Fruit fly (Drosophila melanogaster) whole organism, embryonic: Measurements from ENCODE around the gene tok.

ENCODE experiments used
- CG10565 ChIP-seq: fragments of 200-800 bp; sonication (Bioruptor generic); optimal IDR thresholded peaks from 3 replicates; lab custom pipeline; 2016; ENCODE audit warnings: missing biosample characterization, mild to moderate bottlenecking, missing genetic modification characterization
- CG13123 ChIP-seq: fragments of 200-800 bp; sonication (Bioruptor generic); optimal IDR thresholded peaks from 2 replicates; lab custom pipeline; 2016; ENCODE audit warnings: missing biosample characterization, missing genetic modification characterization
- CG14710 ChIP-seq: fragments of 200-800 bp; sonication (Bioruptor generic); optimal IDR thresholded peaks from 3 replicates; lab custom pipeline; 2019; ENCODE audit warnings: missing biosample characterization, mild to moderate bottlenecking, missing genetic modification characterization, moderate library complexity
- CG15479 ChIP-seq: fragments of 200-800 bp; sonication (Bioruptor generic); optimal IDR thresholded peaks from 3 replicates; lab custom pipeline; 2019; ENCODE audit warnings: missing biosample characterization, mild to moderate bottlenecking, missing genetic modification characterization, moderate library complexity
- CG16779 ChIP-seq: fragments of 200-800 bp; sonication (Bioruptor generic); IDR thresholded peaks from 2 replicates; pipeline ENCODE4 v1.3.6; 2022; ENCODE audit warnings: missing biosample characterization, missing genetic modification characterization
- CG17328 ChIP-seq: fragments of 200-800 bp; sonication (Bioruptor generic); IDR thresholded peaks from 2 replicates; pipeline ENCODE4 v1.3.6; 2022; ENCODE audit warnings: missing biosample characterization, missing genetic modification characterization
- CG2199 ChIP-seq: fragments of 200-800 bp; sonication (Bioruptor generic); IDR thresholded peaks from 3 replicates; pipeline ENCODE4 v1.3.6; 2022; ENCODE audit warnings: missing biosample characterization, missing genetic modification characterization
- CG2202 ChIP-seq: fragments of 200-800 bp; sonication (Bioruptor generic); optimal IDR thresholded peaks from 2 replicates; lab custom pipeline; 2018; ENCODE audit warnings: missing biosample characterization, mild to moderate bottlenecking, missing genetic modification characterization
- CG3065 ChIP-seq: fragments of 200-800 bp; sonication (Bioruptor generic); optimal IDR thresholded peaks from 2 replicates; lab custom pipeline; 2016; ENCODE audit warnings: missing biosample characterization, missing genetic modification characterization
- CG31224 ChIP-seq: fragments of 200-800 bp; sonication (Bioruptor generic); IDR thresholded peaks from 2 replicates; pipeline ENCODE4 v1.3.6; 2022; ENCODE audit warnings: missing biosample characterization, missing genetic modification characterization
- CG3838 ChIP-seq: fragments of 200-800 bp; sonication (Bioruptor generic); optimal IDR thresholded peaks from 3 replicates; lab custom pipeline; 2016; ENCODE audit warnings: missing biosample characterization, missing genetic modification characterization
- CG4617 ChIP-seq: fragments of 200-800 bp; sonication (Bioruptor generic); optimal IDR thresholded peaks from 3 replicates; lab custom pipeline; 2016; ENCODE audit warnings: missing biosample characterization, missing genetic modification characterization, borderline replicate concordance
- CG6654 ChIP-seq: fragments of 200-800 bp; sonication (Bioruptor generic); optimal IDR thresholded peaks from 2 replicates; lab custom pipeline; 2017; ENCODE audit warnings: missing biosample characterization, mild to moderate bottlenecking, missing genetic modification characterization
- CG6813 ChIP-seq: fragments of 200-800 bp; sonication (Bioruptor generic); optimal IDR thresholded peaks from 2 replicates; lab custom pipeline; 2017; ENCODE audit warnings: missing biosample characterization, missing genetic modification characterization, mild to moderate bottlenecking, moderate library complexity, missing genetic modification reagents
- CG8944 ChIP-seq: fragments of 200-800 bp; sonication (Bioruptor generic); optimal IDR thresholded peaks from 3 replicates; lab custom pipeline; 2016; ENCODE audit warnings: missing biosample characterization, missing genetic modification characterization
- CG9437 ChIP-seq: fragments of 200-800 bp; sonication (Bioruptor generic); optimal IDR thresholded peaks from 2 replicates; lab custom pipeline; 2018; ENCODE audit warnings: missing biosample characterization, mild to moderate bottlenecking, missing genetic modification characterization
- D ChIP-seq, 2 experiments: fragments of 200-800 bp in 1 of 2; fragments of >200 bp in 1 of 2; sonication (Bioruptor generic) in 1 of 2; optimal IDR thresholded peaks; 2 replicates in 1 of 2; 3 replicates in 1 of 2; lab custom pipeline; 2017; ENCODE audit warnings: mild to moderate bottlenecking in 1 of 2, missing biosample characterization in 1 of 2, missing genetic modification characterization in 1 of 2, missing genetic modification reagents in 1 of 2
- Dad ChIP-seq: fragments of 200-800 bp; sonication (Bioruptor generic); optimal IDR thresholded peaks from 3 replicates; lab custom pipeline; 2016; ENCODE audit warnings: missing biosample characterization, missing genetic modification characterization
- Ets65A ChIP-seq: fragments of 200-800 bp; sonication (Bioruptor generic); peaks from one replicate; lab custom pipeline; 2016; ENCODE audit warnings: missing biosample characterization, missing genetic modification characterization
- Gug ChIP-seq: fragments of 200-800 bp; sonication (Bioruptor generic); IDR thresholded peaks from 4 replicates; pipeline ENCODE4 v1.3.6; 2022; ENCODE audit warnings: missing biosample characterization, missing genetic modification characterization
- H15 ChIP-seq: fragments of 200-800 bp; sonication (Bioruptor generic); IDR thresholded peaks from 3 replicates; pipeline ENCODE4 v1.3.6; 2022; ENCODE audit warnings: missing biosample characterization, missing genetic modification characterization
- HmgZ ChIP-seq: fragments of 200-800 bp; sonication (Bioruptor generic); optimal IDR thresholded peaks from 2 replicates; lab custom pipeline; 2018; ENCODE audit warnings: missing biosample characterization, mild to moderate bottlenecking, missing genetic modification characterization
- Lim3 ChIP-seq: fragments of 200-800 bp; sonication (Bioruptor generic); IDR thresholded peaks from 2 replicates; pipeline ENCODE4 v1.3.6; 2022; ENCODE audit warnings: missing biosample characterization, missing genetic modification characterization
- Med ChIP-seq: fragments of 200-800 bp; sonication (Bioruptor generic); peaks from one replicate; lab custom pipeline; 2016; ENCODE audit warnings: missing biosample characterization, missing genetic modification characterization, mild to moderate bottlenecking, inconsistent platforms, moderate library complexity
- Oli ChIP-seq: fragments of 200-800 bp; sonication (Bioruptor generic); optimal IDR thresholded peaks from 2 replicates; lab custom pipeline; 2018; ENCODE audit warnings: missing biosample characterization, mild to moderate bottlenecking, missing genetic modification characterization, moderate library complexity
- Rfx ChIP-seq: fragments of 200-800 bp; sonication (Bioruptor generic); IDR thresholded peaks from 2 replicates; pipeline ENCODE4 v1.3.6; 2022; ENCODE audit warnings: missing biosample characterization, missing genetic modification characterization
- Rx ChIP-seq: fragments of 200-800 bp; sonication (Bioruptor generic); IDR thresholded peaks from 2 replicates; pipeline ENCODE4 v1.3.6; 2022; ENCODE audit warnings: missing biosample characterization, missing genetic modification characterization
- Xbp1 ChIP-seq: fragments of 200-800 bp; sonication (Bioruptor generic); optimal IDR thresholded peaks from 3 replicates; lab custom pipeline; 2016; ENCODE audit warnings: missing biosample characterization, mild to moderate bottlenecking, missing genetic modification characterization
- ap ChIP-seq: fragments of 200-800 bp; sonication (Bioruptor generic); IDR thresholded peaks from 2 replicates; pipeline ENCODE4 v1.3.6; 2022; ENCODE audit warnings: missing biosample characterization, missing genetic modification characterization
- cad ChIP-seq: fragments of >200 bp; optimal IDR thresholded peaks from 2 replicates; lab custom pipeline; 2017; ENCODE audit warnings: missing biosample characterization, missing genetic modification characterization
- chif ChIP-seq, 2 experiments: fragments of 200-800 bp; sonication (Bioruptor generic); optimal IDR thresholded peaks; 3 replicates each; lab custom pipeline; 2016; ENCODE audit warnings: missing biosample characterization in 2 of 2, missing genetic modification characterization in 2 of 2
- dmrt99B ChIP-seq: fragments of 200-800 bp; sonication (Bioruptor generic); optimal IDR thresholded peaks from 2 replicates; lab custom pipeline; 2018; ENCODE audit warnings: missing biosample characterization, mild to moderate bottlenecking, missing genetic modification characterization, moderate library complexity
- esg ChIP-seq: fragments of 200-800 bp; sonication (Bioruptor generic); conservative IDR thresholded peaks from 2 replicates; pipeline ENCODE4 v1.3.6; 2022; ENCODE audit warnings: missing biosample characterization, missing genetic modification characterization
- her ChIP-seq: fragments of 200-800 bp; sonication (Bioruptor generic); optimal IDR thresholded peaks from 2 replicates; lab custom pipeline; 2016; ENCODE audit warnings: missing biosample characterization, missing genetic modification characterization
- hth ChIP-seq: fragments of >200 bp; optimal IDR thresholded peaks from 2 replicates; lab custom pipeline; 2017; ENCODE audit warnings: inconsistent platforms
- ind ChIP-seq: fragments of 200-800 bp; sonication (Bioruptor generic); optimal IDR thresholded peaks from 3 replicates; lab custom pipeline; 2016; ENCODE audit warnings: missing biosample characterization, missing genetic modification characterization
- jigr1 ChIP-seq: fragments of 200-800 bp; sonication (Bioruptor generic); IDR thresholded peaks from 3 replicates; pipeline ENCODE4 v1.3.6; 2022; ENCODE audit warnings: missing biosample characterization, missing genetic modification characterization
- kni ChIP-seq: fragments of 200-800 bp; sonication (Bioruptor generic); optimal IDR thresholded peaks from 3 replicates; lab custom pipeline; 2017; ENCODE audit warnings: mild to moderate bottlenecking, missing biosample characterization, missing genetic modification reagents, missing genetic modification characterization
- lilli ChIP-seq: fragments of 200-800 bp; sonication (Bioruptor generic); optimal IDR thresholded peaks from 3 replicates; lab custom pipeline; 2016; ENCODE audit warnings: missing biosample characterization, missing genetic modification characterization
- mam ChIP-seq: fragments of 200-800 bp; sonication (Bioruptor generic); optimal IDR thresholded peaks from 3 replicates; lab custom pipeline; 2016; ENCODE audit warnings: missing biosample characterization, missing genetic modification characterization
- odd ChIP-seq: fragments of 200-800 bp; sonication (Bioruptor generic); optimal IDR thresholded peaks from 2 replicates; lab custom pipeline; 2017; ENCODE audit warnings: missing biosample characterization, mild to moderate bottlenecking, missing genetic modification characterization
- pb ChIP-seq: fragments of 200-800 bp; sonication (Bioruptor generic); optimal IDR thresholded peaks from 3 replicates; lab custom pipeline; 2016; ENCODE audit warnings: missing biosample characterization, missing genetic modification characterization
- prd ChIP-seq, 3 experiments: fragments of >200 bp in 2 of 3; fragments of 200-800 bp in 1 of 3; sonication (Bioruptor generic) in 1 of 3; optimal IDR thresholded peaks in 2 of 3; IDR thresholded peaks in 1 of 3; 2 replicates in 2 of 3; 3 replicates in 1 of 3; pipeline versions ENCODE4 v1.3.6 to Lab custom; 2017 to 2022; ENCODE audit warnings: missing biosample characterization in 1 of 3, missing genetic modification characterization in 1 of 3
- shn ChIP-seq: fragments of 200-800 bp; sonication (Bioruptor generic); optimal IDR thresholded peaks from 3 replicates; lab custom pipeline; 2016; ENCODE audit warnings: missing biosample characterization, missing genetic modification characterization
- slou ChIP-seq: fragments of 200-800 bp; sonication (Bioruptor generic); optimal IDR thresholded peaks from 3 replicates; lab custom pipeline; 2016; ENCODE audit warnings: missing biosample characterization, missing genetic modification characterization
- ssp ChIP-seq: fragments of 200-800 bp; sonication (Bioruptor generic); IDR thresholded peaks from 2 replicates; pipeline ENCODE4 v1.3.6; 2022; ENCODE audit warnings: missing biosample characterization, missing genetic modification characterization
- tio ChIP-seq: fragments of 200-800 bp; sonication (Bioruptor generic); optimal IDR thresholded peaks from 2 replicates; lab custom pipeline; 2017; ENCODE audit warnings: missing biosample characterization, missing genetic modification characterization, inconsistent platforms
- wor ChIP-seq: fragments of 200-800 bp; sonication (Bioruptor generic); IDR thresholded peaks from 2 replicates; pipeline ENCODE4 v1.3.6; 2022; ENCODE audit warnings: missing biosample characterization, missing genetic modification characterization

tok gene

dm6 chr3R:24749055-24749992 lies 29.8 kb downstream of the tok start, which contains the start of gene tld (continued):
- no peak for TF ChIP-seq CG31224 (GFP tag; lab: Robert Waterston, UW)
- TF ChIP-seq CG15479 (GFP tag; lab: Kevin White, UChicago), result peak; percentile 54
- no peak for TF ChIP-seq shn (GFP tag; lab: Kevin White, UChicago)
- peak; percentile 44 for TF ChIP-seq CG3065 (GFP tag; lab: Kevin White, UChicago)

dm6 chr3R:24753561-24754027 lies 34.1 kb downstream of the tok start, which contains the start of gene asp:
TSS of gene asp (plus strand) at chr3R:24753849.
- TF ChIP-seq CG6654 (GFP tag; lab: Kevin White, UChicago) (no peak), Dad (GFP tag; lab: Kevin White, UChicago) (no peak), mam (GFP tag; lab: Kevin White, UChicago) (peak; percentile 4), CG14710 (peak; percentile 73), CG13123 (GFP tag; lab: Kevin White, UChicago) (no peak), CG16779 (GFP tag; lab: Robert Waterston, UW) (no peak), jigr1 (GFP tag; lab: Robert Waterston, UW) (no peak), cad (GFP tag; lab: Kevin White, UChicago) (no peak), ap (GFP tag; lab: Robert Waterston, UW) (no peak), CG4617 (GFP tag; lab: Kevin White, UChicago) (no peak), hth (no peak), her (GFP tag; lab: Kevin White, UChicago) (no peak), CG10565 (GFP tag; lab: Kevin White, UChicago) (no peak), Rx (GFP tag; lab: Robert Waterston, UW) (no peak), D (optimal IDR thresholded peaks at IDR 0.05; lab: Kevin White, UChicago) (no peak), D (GFP tag; optimal IDR thresholded peaks at IDR 0.05; lab: Kevin White, UChicago) (no peak), dmrt99B (tag; lab: Kevin White, UChicago) (no peak), lilli (no peak), CG2202 (no peak), slou (no peak), Xbp1 (GFP tag; lab: Kevin White, UChicago) (peak; percentile 48), pb (GFP tag; lab: Kevin White, UChicago) (no peak), CG8944 (GFP tag; lab: Kevin White, UChicago) (no peak), ssp (peak; percentile 80), Oli (tag; lab: Kevin White, UChicago) (no peak), tio (GFP tag; lab: Kevin White, UChicago) (no peak), Med (peak; percentile 33), esg (no peak), chif (GFP tag; optimal IDR thresholded peaks at IDR 0.05; lab: Kevin White, UChicago) (no peak), Gug (GFP tag; lab: Robert Waterston, UW) (no peak), CG6813 (GFP tag; lab: Kevin White, UChicago) (no peak), Ets65A (peak; percentile 41), Rfx (GFP tag; lab: Robert Waterston, UW) (no peak), odd (no peak), prd (optimal IDR thresholded peaks at IDR 0.05; lab: Kevin White, UChicago) (no peak), prd (GFP tag; IDR thresholded peaks at IDR 0.05; lab: Robert Waterston, UW) (peak; percentile 28; the same call in 1 of the 3 replicates), CG3838 (GFP tag; lab: Kevin White, UChicago) (no peak), wor (GFP tag; lab: Robert Waterston, UW) (no peak), CG2199 (GFP tag; lab: Robert Waterston, UW) (no peak), ind (GFP tag; lab: Kevin White, UChicago) (peak; percentile 5), HmgZ (tag; lab: Kevin White, UChicago) (no peak), CG17328 (GFP tag; lab: Robert Waterston, UW) (no peak), kni (GFP tag; lab: Kevin White, UChicago) (no peak), Lim3 (no peak), CG9437 (GFP tag; lab: Kevin White, UChicago) (no peak), H15 (GFP tag; lab: Robert Waterston, UW) (no peak)
